Fruit fly (Drosophila melanogaster) Kc167 (cell line): ENCODE data around the gene CG13671.

Experiments
- Myc ChIP-seq: fragments of >200 bp; optimal IDR thresholded peaks from 2 replicates; lab custom pipeline; 2017; ENCODE audit warnings: missing external identifiers
- Sin3A ChIP-seq: fragments of >200 bp; optimal IDR thresholded peaks from 2 replicates; lab custom pipeline; 2018; ENCODE audit warnings: missing external identifiers
- psq ChIP-seq: fragments of >200 bp; optimal IDR thresholded peaks from 2 replicates; lab custom pipeline; 2017; ENCODE audit warnings: missing external identifiers
- ttk ChIP-seq: sonication (Bioruptor generic); optimal IDR thresholded peaks from 2 replicates; lab custom pipeline; 2017; ENCODE audit warnings: missing external identifiers

dm6 chr3L:8318916-8319506 lies 19.1 kb downstream of the CG13671 start, which contains the start of gene CG43059:
- TF ChIP-seq psq (lab: Kevin White, UChicago) (no peak), Sin3A (no peak), Myc (lab: Kevin White, UChicago) (no peak), ttk (lab: Kevin White, UChicago) (no peak)
